Worm (Caenorhabditis elegans): ENCODE measurements around the gene T01G5.8.

Gene T01G5.8

ce11 chrV:15143798-15144197, 27.7 kb downstream of the T01G5.8 start, which contains the start of gene K08F9.4 (continued):
- TF ChIP-seq mxl-2 (GFP tag; conservative IDR thresholded peaks at IDR 0.05) (no peak), F49E8.2 (tag; optimal IDR thresholded peaks at IDR 0.05; ENCODE audit: borderline replicate concordance) (no peak), dve-1 (tag; optimal IDR thresholded peaks at IDR 0.05; ENCODE audit: insufficient read depth) (no peak), nhr-28 (tag; optimal IDR thresholded peaks at IDR 0.05) (peak; percentile 61), egl-43 (GFP tag; IDR thresholded peaks at IDR 0.05) (no peak), spr-1 (tag; optimal IDR thresholded peaks at IDR 0.05) (no peak), mes-2 (tag; optimal IDR thresholded peaks at IDR 0.05; ENCODE audit: poor library complexity, severe bottlenecking) (peak; percentile 92), hlh-11 (tag; optimal IDR thresholded peaks at IDR 0.05) (no peak), unc-39 (tag; optimal IDR thresholded peaks at IDR 0.05) (no peak), daf-8 (GFP tag; IDR thresholded peaks at IDR 0.05) (no peak), lin-15B (tag; optimal IDR thresholded peaks at IDR 0.05) (no peak), F37D6.2 (tag; optimal IDR thresholded peaks at IDR 0.05) (no peak), hmg-1.1 (GFP tag; IDR thresholded peaks at IDR 0.05) (no peak), madf-5 (GFP tag; IDR thresholded peaks at IDR 0.05) (no peak), jun-1 (tag; optimal IDR thresholded peaks at IDR 0.05) (no peak), ces-1 (GFP tag; optimal IDR thresholded peaks at IDR 0.05) (no peak), duxl-1 (tag; optimal IDR thresholded peaks at IDR 0.05; ENCODE audit: poor library complexity) (peak; percentile 18), lin-39 (tag; optimal IDR thresholded peaks at IDR 0.05) (no peak), nhr-77 (tag; optimal IDR thresholded peaks at IDR 0.05) (no peak), zfp-3 (GFP tag; conservative IDR thresholded peaks at IDR 0.05) (no peak), ceh-82 (tag; optimal IDR thresholded peaks at IDR 0.05) (no peak), lir-3 (tag; optimal IDR thresholded peaks at IDR 0.05) (no peak), daf-16 (GFP tag; optimal IDR thresholded peaks at IDR 0.05) (no peak), daf-16 (tag; optimal IDR thresholded peaks at IDR 0.05) (no peak), ceh-62 (tag; optimal IDR thresholded peaks at IDR 0.05) (no peak)

ce11 chrV:15147776-15148175, 31.7 kb downstream of the T01G5.8 start, which contains the start of gene T09F5.20:
TSS of gene T09F5.20 (minus strand) at chrV:15147876.
- TF ChIP-seq madf-5 (GFP tag; IDR thresholded peaks at IDR 0.05) (no peak), R02D3.7 (tag; optimal IDR thresholded peaks at IDR 0.05) (no peak), lsy-2 (tag; optimal IDR thresholded peaks at IDR 0.05) (no peak), nhr-25 (tag; optimal IDR thresholded peaks at IDR 0.05; ENCODE audit: borderline replicate concordance, insufficient read depth) (no peak), mep-1 (tag; optimal IDR thresholded peaks at IDR 0.05) (no peak), ceh-32 (tag; optimal IDR thresholded peaks at IDR 0.05; ENCODE audit: poor library complexity) (no peak), nhr-11 (tag; optimal IDR thresholded peaks at IDR 0.05) (no peak), dpl-1 (GFP tag; optimal IDR thresholded peaks at IDR 0.05) (no peak)

- no peak for TF ChIP-seq nhr-48 (tag; optimal IDR thresholded peaks at IDR 0.05)
- no peak for TF ChIP-seq ceh-32 (tag; optimal IDR thresholded peaks at IDR 0.05; ENCODE audit: poor library complexity)
- TF ChIP-seq ces-1 (GFP tag; optimal IDR thresholded peaks at IDR 0.05), result no peak
- TF ChIP-seq nhr-6 (tag; optimal IDR thresholded peaks at IDR 0.05), result no peak
Observed at ce11 chrV:15148800-15149199, 32.7 kb downstream of the T01G5.8 start, which contains the start of gene T09F5.1. TSS of gene T09F5.1 (plus strand) at chrV:15149100.

- TF ChIP-seq daf-16 (GFP tag; optimal IDR thresholded peaks at IDR 0.05) (no peak), daf-16 (tag; optimal IDR thresholded peaks at IDR 0.05) (no peak), nhr-10 (tag; optimal IDR thresholded peaks at IDR 0.05) (no peak), aly-2 (tag; optimal IDR thresholded peaks at IDR 0.05) (no peak), sdz-12 (GFP tag; optimal IDR thresholded peaks at IDR 0.05) (no peak)
Observed at ce11 chrV:15150176-15150575, 34.1 kb downstream of the T01G5.8 start.

Measured in whole organism, L4 larva.